Fruit fly (Drosophila melanogaster): ENCODE measurements around the gene tw.

The tw gene

DNA sequence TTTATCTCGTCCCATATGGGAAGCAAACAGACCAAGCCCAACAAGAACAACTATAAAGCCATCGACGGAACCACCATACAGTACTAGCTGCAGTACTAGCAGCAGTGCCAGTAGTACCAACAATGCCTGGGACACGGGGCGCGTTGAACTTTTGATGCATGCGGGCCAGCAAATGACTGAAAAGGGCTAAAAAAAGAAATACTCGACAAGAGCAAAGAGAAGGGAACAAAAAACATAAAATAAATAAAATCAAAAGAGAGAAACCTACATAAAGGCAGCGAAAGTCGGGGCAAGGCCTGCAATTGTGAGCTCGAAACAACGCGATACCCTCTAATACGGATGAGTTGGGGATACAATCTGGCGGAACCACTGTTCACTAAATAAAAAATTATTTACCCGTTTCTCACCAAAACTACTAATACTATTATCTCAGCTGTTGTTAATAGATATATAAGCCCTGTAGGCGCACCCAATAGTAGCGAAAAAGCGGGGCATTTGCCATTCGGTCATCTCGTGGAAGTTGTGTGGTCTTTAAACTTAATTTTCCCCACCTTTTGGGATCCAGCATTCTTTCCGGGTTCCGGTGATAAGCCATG is 44.8 kb upstream of the tw start (continued):
- TF ChIP-seq Sox15 (GFP tag; optimal IDR thresholded peaks at IDR 0.05): peak; percentile 33
- peak; percentile 65 for TF ChIP-seq cyc (GFP tag; optimal IDR thresholded peaks at IDR 0.05)
- TF ChIP-seq acj6 (GFP tag; optimal IDR thresholded peaks at IDR 0.05): peak; percentile 67
- no peak for TF ChIP-seq salr (GFP tag; optimal IDR thresholded peaks at IDR 0.05)
- TF ChIP-seq CG32006 (GFP tag; optimal IDR thresholded peaks at IDR 0.05): peak; percentile 58
- no peak; the same call in none of the 2 replicates for TF ChIP-seq CG15336 (GFP tag; IDR thresholded peaks at IDR 0.05)
- TF ChIP-seq Eip78C (GFP tag): peak; percentile 87
- TF ChIP-seq ss (GFP tag; optimal IDR thresholded peaks at IDR 0.05): peak; percentile 53
- TF ChIP-seq net (GFP tag; optimal IDR thresholded peaks at IDR 0.05): no peak
- TF ChIP-seq Sox102F (GFP tag; optimal IDR thresholded peaks at IDR 0.05): peak; percentile 60
- no peak for TF ChIP-seq Eip93F (GFP tag; optimal IDR thresholded peaks at IDR 0.05)
- TF ChIP-seq CG11762 (GFP tag; optimal IDR thresholded peaks at IDR 0.05; ENCODE audit: insufficient read depth): peak; percentile 21
- peak; percentile 64 for TF ChIP-seq OdsH (GFP tag; optimal IDR thresholded peaks at IDR 0.05)
- peak; percentile 62 for TF ChIP-seq esn (GFP tag; optimal IDR thresholded peaks at IDR 0.05)
- no peak for TF ChIP-seq CG6854 (GFP tag; optimal IDR thresholded peaks at IDR 0.05)

dm6 chrX:750047-750446 is 34.5 kb upstream of the tw start, which contains the start of gene CG5254:
CG5254 (plus strand) TSS chrX:750347.
- TF ChIP-seq CG9139 (GFP tag; optimal IDR thresholded peaks at IDR 0.05) (no peak), Met (GFP tag; optimal IDR thresholded peaks at IDR 0.05) (no peak), CG8632 (GFP tag; optimal IDR thresholded peaks at IDR 0.05) (no peak), dsx (GFP tag; optimal IDR thresholded peaks at IDR 0.05; ENCODE audit: poor library complexity, severe bottlenecking) (no peak), CG16779 (tag; optimal IDR thresholded peaks at IDR 0.05) (no peak), vri (GFP tag; optimal IDR thresholded peaks at IDR 0.05) (no peak), Hr4 (GFP tag; optimal IDR thresholded peaks at IDR 0.05) (no peak), CG10631 (GFP tag; optimal IDR thresholded peaks at IDR 0.05) (no peak), Hr39 (GFP tag; optimal IDR thresholded peaks at IDR 0.05) (no peak), spab (GFP tag; optimal IDR thresholded peaks at IDR 0.05) (no peak), Sox102F (GFP tag; optimal IDR thresholded peaks at IDR 0.05) (no peak), CG11902 (GFP tag; optimal IDR thresholded peaks at IDR 0.05) (no peak), CG6792 (GFP tag; optimal IDR thresholded peaks at IDR 0.05) (no peak), CG8119 (GFP tag; IDR thresholded peaks at IDR 0.05) (no peak), lz (GFP tag; optimal IDR thresholded peaks at IDR 0.05) (no peak), Eip75B (GFP tag; optimal IDR thresholded peaks at IDR 0.05) (no peak)

dm6 chrX:751201-751600 is 33.3 kb upstream of the tw start, which contains the start of gene CG13362:
CG13362 (minus strand) TSS chrX:751301.
- TF ChIP-seq fd59A (GFP tag; optimal IDR thresholded peaks at IDR 0.05) (no peak), CG11294 (GFP tag; IDR thresholded peaks at IDR 0.05) (no peak), CG31627 (GFP tag; optimal IDR thresholded peaks at IDR 0.05) (no peak), CG34406 (GFP tag; optimal IDR thresholded peaks at IDR 0.05) (no peak), net (GFP tag; optimal IDR thresholded peaks at IDR 0.05) (no peak), CG6854 (GFP tag; optimal IDR thresholded peaks at IDR 0.05) (no peak), CG4318 (GFP tag; optimal IDR thresholded peaks at IDR 0.05) (no peak), Met (GFP tag; optimal IDR thresholded peaks at IDR 0.05) (no peak), Sox14 (GFP tag; optimal IDR thresholded peaks at IDR 0.05) (no peak), Smox (GFP tag; optimal IDR thresholded peaks at IDR 0.05) (no peak), Eip75B (GFP tag; optimal IDR thresholded peaks at IDR 0.05) (no peak), fkh (GFP tag; optimal IDR thresholded peaks at IDR 0.05) (no peak), Lpt (GFP tag; optimal IDR thresholded peaks at IDR 0.05) (no peak)
